Fruit fly (Drosophila melanogaster): ENCODE data around the gene Spn28Da.

- TF ChIP-seq pan (optimal IDR thresholded peaks at IDR 0.05) (no peak), Dll (optimal IDR thresholded peaks at IDR 0.05) (no peak), usp (GFP tag; optimal IDR thresholded peaks at IDR 0.05) (no peak), psq (optimal IDR thresholded peaks at IDR 0.05) (no peak), EcR (GFP tag; optimal IDR thresholded peaks at IDR 0.05) (no peak), CG8478 (optimal IDR thresholded peaks at IDR 0.05) (no peak)
Measured at dm6 chr2L:7926288-7927061, 37.5 kb upstream of the Spn28Da start.
